Worm (Caenorhabditis elegans): ENCODE measurements around the gene T07C12.10.
A peak's percentile ranks its signal among the peaks of the same experiment; 100 is the strongest.

The T07C12.10 gene

ce11 chrV:9991610-9992009, 31.3 kb upstream of the T07C12.10 start, which contains the start of the genes rde-1 and trpp-6:
Gene rde-1, minus strand, starts transcription at chrV:9991642.
Gene trpp-6, plus strand, starts transcription at chrV:9991895.
- no peak for TF ChIP-seq nhr-12 (tag; optimal IDR thresholded peaks at IDR 0.05)
- no peak for TF ChIP-seq sptf-1 (tag; optimal IDR thresholded peaks at IDR 0.05)
- no peak for TF ChIP-seq nhr-237 (tag; optimal IDR thresholded peaks at IDR 0.05)
- no peak for TF ChIP-seq drap-1 (GFP tag; optimal IDR thresholded peaks at IDR 0.05)
- no peak for TF ChIP-seq pha-4 (tag; optimal IDR thresholded peaks at IDR 0.05)
- no peak for TF ChIP-seq elt-1 (tag; optimal IDR thresholded peaks at IDR 0.05; ENCODE audit: borderline replicate concordance, insufficient read depth)
- no peak for TF ChIP-seq nhr-76 (tag; optimal IDR thresholded peaks at IDR 0.05)
- no peak for TF ChIP-seq lin-13 (tag; optimal IDR thresholded peaks at IDR 0.05)
- TF ChIP-seq ceh-39 (tag; optimal IDR thresholded peaks at IDR 0.05), result no peak
- no peak for TF ChIP-seq flh-1 (GFP tag; optimal IDR thresholded peaks at IDR 0.05)

- TF ChIP-seq hlh-1 (tag; optimal IDR thresholded peaks at IDR 0.05), result no peak
- no peak for TF ChIP-seq sptf-1 (tag; optimal IDR thresholded peaks at IDR 0.05)
- no peak for TF ChIP-seq unc-120 (tag; optimal IDR thresholded peaks at IDR 0.05; ENCODE audit: poor library complexity, severe bottlenecking)
- TF ChIP-seq lsy-2 (tag; optimal IDR thresholded peaks at IDR 0.05), result no peak
- no peak for TF ChIP-seq elt-1 (tag; optimal IDR thresholded peaks at IDR 0.05; ENCODE audit: borderline replicate concordance, insufficient read depth)
- TF ChIP-seq nhr-12 (tag; optimal IDR thresholded peaks at IDR 0.05), result no peak
- TF ChIP-seq mep-1 (tag; optimal IDR thresholded peaks at IDR 0.05), result no peak
- TF ChIP-seq nhr-237 (tag; optimal IDR thresholded peaks at IDR 0.05), result no peak
- no peak for TF ChIP-seq pha-4 (tag; optimal IDR thresholded peaks at IDR 0.05)
- no peak for TF ChIP-seq unc-39 (tag; optimal IDR thresholded peaks at IDR 0.05)
- TF ChIP-seq zip-8 (tag; optimal IDR thresholded peaks at IDR 0.05), result no peak
- no peak for TF ChIP-seq cnd-1 (tag; optimal IDR thresholded peaks at IDR 0.05)
- no peak for TF ChIP-seq snpc-4 (tag; optimal IDR thresholded peaks at IDR 0.05)
- TF ChIP-seq mab-5 (tag; optimal IDR thresholded peaks at IDR 0.05), result no peak
- no peak for TF ChIP-seq tbx-8 (GFP tag; optimal IDR thresholded peaks at IDR 0.05)
These were observed 27.4 kb upstream of the T07C12.10 start, which contains the start of gene C27H6.8 for ce11 chrV:9987688-9988087. Gene C27H6.8, minus strand, starts transcription at chrV:9987788.

ce11 chrV:9986177-9986576, 25.9 kb upstream of the T07C12.10 start, which contains the start of gene rmd-2:
Gene rmd-2, minus strand, starts transcription at chrV:9986277.
- TF ChIP-seq cnd-1 (tag; optimal IDR thresholded peaks at IDR 0.05) (no peak), zip-8 (tag; optimal IDR thresholded peaks at IDR 0.05) (no peak), tbx-8 (GFP tag; optimal IDR thresholded peaks at IDR 0.05) (no peak), lin-32 (GFP tag; optimal IDR thresholded peaks at IDR 0.05) (no peak), blmp-1 (tag; optimal IDR thresholded peaks at IDR 0.05) (no peak), pha-4 (tag; optimal IDR thresholded peaks at IDR 0.05) (no peak), mab-5 (tag; optimal IDR thresholded peaks at IDR 0.05) (no peak), sem-2 (GFP tag; optimal IDR thresholded peaks at IDR 0.05) (no peak)

- TF ChIP-seq drap-1 (GFP tag; optimal IDR thresholded peaks at IDR 0.05) (no peak), elt-1 (tag; optimal IDR thresholded peaks at IDR 0.05; ENCODE audit: borderline replicate concordance, insufficient read depth) (peak; percentile 87), pha-4 (tag; optimal IDR thresholded peaks at IDR 0.05) (no peak), nhr-76 (tag; optimal IDR thresholded peaks at IDR 0.05) (no peak), mls-2 (tag; optimal IDR thresholded peaks at IDR 0.05) (no peak), zip-8 (tag; optimal IDR thresholded peaks at IDR 0.05) (no peak), hlh-1 (tag; optimal IDR thresholded peaks at IDR 0.05) (no peak), sem-2 (GFP tag; optimal IDR thresholded peaks at IDR 0.05) (no peak), nhr-2 (tag; optimal IDR thresholded peaks at IDR 0.05) (no peak)
These were observed 25.1 kb upstream of the T07C12.10 start for ce11 chrV:9985227-9985864.

ce11 chrV:9984821-9985220, 24.5 kb upstream of the T07C12.10 start:
- no peak for TF ChIP-seq unc-62 (GFP tag; optimal IDR thresholded peaks at IDR 0.05)
- no peak for TF ChIP-seq pha-4 (tag; optimal IDR thresholded peaks at IDR 0.05)
- no peak for TF ChIP-seq sptf-1 (tag; optimal IDR thresholded peaks at IDR 0.05)
- no peak for TF ChIP-seq M03D4.4 (tag; optimal IDR thresholded peaks at IDR 0.05)
- TF ChIP-seq nhr-12 (tag; optimal IDR thresholded peaks at IDR 0.05), result no peak
- TF ChIP-seq lin-32 (GFP tag; optimal IDR thresholded peaks at IDR 0.05), result no peak
- no peak for TF ChIP-seq unc-120 (tag; optimal IDR thresholded peaks at IDR 0.05; ENCODE audit: poor library complexity, severe bottlenecking)
- TF ChIP-seq flh-1 (GFP tag; optimal IDR thresholded peaks at IDR 0.05), result no peak
- no peak for TF ChIP-seq bed-3 (GFP tag; optimal IDR thresholded peaks at IDR 0.05)
- TF ChIP-seq ztf-11 (tag; optimal IDR thresholded peaks at IDR 0.05), result no peak
- no peak for TF ChIP-seq ceh-39 (tag; optimal IDR thresholded peaks at IDR 0.05)
- TF ChIP-seq nhr-2 (tag; optimal IDR thresholded peaks at IDR 0.05), result no peak
- no peak for TF ChIP-seq ces-1 (GFP tag; optimal IDR thresholded peaks at IDR 0.05)
- no peak for TF ChIP-seq mab-5 (tag; optimal IDR thresholded peaks at IDR 0.05)
- no peak for TF ChIP-seq drap-1 (GFP tag; optimal IDR thresholded peaks at IDR 0.05)
- no peak for TF ChIP-seq nhr-76 (tag; optimal IDR thresholded peaks at IDR 0.05)
- no peak for TF ChIP-seq mls-2 (tag; optimal IDR thresholded peaks at IDR 0.05)
